Worm (Caenorhabditis elegans) whole organism, L2 larva: Measurements from ENCODE around the gene srw-99.

ENCODE experiments used
- Y55F3AM.14 ChIP-seq: fragments of 200-800 bp; sonication (Bioruptor generic); optimal IDR thresholded peaks from 2 replicates; lab custom pipeline; 2018; ENCODE audit warnings: mild to moderate bottlenecking, missing genetic modification characterization, missing compliant biosample characterization
- ZK546.5 ChIP-seq: sonication (generic microtip); optimal IDR thresholded peaks from 2 replicates; lab custom pipeline; 2017; ENCODE audit warnings: missing biosample characterization, missing genetic modification characterization
- aly-2 ChIP-seq: fragments of 150-350 bp; optimal IDR thresholded peaks from 2 replicates; lab custom pipeline; 2014; ENCODE audit warnings: missing biosample characterization, missing genetic modification characterization
- egl-27 ChIP-seq: sonication (generic microtip); optimal IDR thresholded peaks from 3 replicates; lab custom pipeline; 2017; ENCODE audit warnings: missing biosample characterization, missing genetic modification reagents, missing genetic modification characterization
- elt-3 ChIP-seq: sonication (generic microtip); optimal IDR thresholded peaks from 2 replicates; lab custom pipeline; 2017; ENCODE audit warnings: missing biosample characterization, missing genetic modification characterization
- lin-39 ChIP-seq: fragments of 150-350 bp; optimal IDR thresholded peaks from 2 replicates; lab custom pipeline; 2014; ENCODE audit warnings: missing biosample characterization, missing genetic modification reagents, missing genetic modification characterization
- nhr-11 ChIP-seq: fragments of 150-350 bp; optimal IDR thresholded peaks from 2 replicates; lab custom pipeline; 2014; ENCODE audit warnings: missing biosample characterization, missing genetic modification characterization
- nhr-12 ChIP-seq: fragments of 150-350 bp; optimal IDR thresholded peaks from 2 replicates; lab custom pipeline; 2014; ENCODE audit warnings: missing biosample characterization, missing genetic modification characterization
- nhr-6 ChIP-seq: fragments of 150-350 bp; optimal IDR thresholded peaks from 2 replicates; lab custom pipeline; 2014; ENCODE audit warnings: missing biosample characterization, missing genetic modification characterization
- sem-4 ChIP-seq: fragments of 150-350 bp; optimal IDR thresholded peaks from 2 replicates; lab custom pipeline; 2014; ENCODE audit warnings: missing biosample characterization, missing genetic modification reagents, missing genetic modification characterization
- ztf-4 ChIP-seq: fragments of 150-350 bp; optimal IDR thresholded peaks from 2 replicates; lab custom pipeline; 2014; ENCODE audit warnings: missing biosample characterization, missing genetic modification characterization

DNA sequence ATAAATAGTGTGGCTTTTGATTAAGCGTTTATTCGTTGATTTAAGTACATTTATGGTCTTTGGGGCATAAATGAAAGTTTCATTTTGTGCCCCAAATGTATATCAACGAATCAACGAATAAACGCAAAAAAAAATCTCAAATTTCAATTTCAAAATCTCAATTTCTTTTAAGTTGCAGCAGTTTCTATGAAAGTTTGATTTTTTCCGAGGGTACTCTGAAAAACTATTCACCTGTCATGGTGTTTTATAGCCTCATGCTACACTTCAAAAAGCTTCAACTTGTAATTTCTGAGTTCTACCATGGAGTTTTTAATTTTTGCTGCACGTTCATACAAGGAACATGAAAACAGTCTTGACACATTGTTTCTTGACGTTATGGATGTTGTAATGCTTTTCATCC, 44.0 kb downstream of the srw-99 start, which contains the start of gene ZK697.1:
- TF ChIP-seq ZK546.5 (tag; lab: Kevin White, UChicago) (no peak), elt-3 (tag; lab: Kevin White, UChicago) (no peak), Y55F3AM.14 (GFP tag; lab: Kevin White, UChicago) (no peak), nhr-12 (no peak), egl-27 (tag; lab: Kevin White, UChicago) (no peak), sem-4 (tag; lab: Kevin White, UChicago) (no peak), lin-39 (tag; lab: Kevin White, UChicago) (no peak), nhr-11 (tag; lab: Kevin White, UChicago) (no peak), aly-2 (tag; lab: Kevin White, UChicago) (no peak), nhr-6 (tag; lab: Kevin White, UChicago) (no peak), ztf-4 (tag; lab: Kevin White, UChicago) (no peak)
